Worm (Caenorhabditis elegans) whole organism, L2 larva: ENCODE results near the gene ZK892.5.
"Not testable (repeated sequence)": the region's sequence is repeated elsewhere in the genome, so short reads cannot be mapped to it uniquely, and the experiment has no call there.

Experiments
- C34F6.9 ChIP-seq: fragments of 150-350 bp; optimal IDR thresholded peaks from 2 replicates; lab custom pipeline; 2014; ENCODE audit warnings: missing biosample characterization, missing genetic modification characterization
- F13H6.1 ChIP-seq: sonication (generic microtip); optimal IDR thresholded peaks from 2 replicates; lab custom pipeline; 2016; ENCODE audit warnings: missing genetic modification characterization, missing compliant biosample characterization
- Y55F3AM.14 ChIP-seq: fragments of 200-800 bp; sonication (Bioruptor generic); optimal IDR thresholded peaks from 2 replicates; lab custom pipeline; 2018; ENCODE audit warnings: mild to moderate bottlenecking, missing genetic modification characterization, missing compliant biosample characterization
- ZK546.5 ChIP-seq: sonication (generic microtip); optimal IDR thresholded peaks from 2 replicates; lab custom pipeline; 2017; ENCODE audit warnings: missing biosample characterization, missing genetic modification characterization
- alr-1 ChIP-seq: fragments of 150-350 bp; optimal IDR thresholded peaks from 2 replicates; lab custom pipeline; 2014; ENCODE audit warnings: missing biosample characterization, missing genetic modification characterization
- aly-2 ChIP-seq: fragments of 150-350 bp; optimal IDR thresholded peaks from 2 replicates; lab custom pipeline; 2014; ENCODE audit warnings: missing biosample characterization, missing genetic modification characterization
- ama-1 ChIP-seq: fragments of 150-350 bp; optimal IDR thresholded peaks from 2 replicates; lab custom pipeline; 2018; ENCODE audit warnings: inconsistent platforms
- ceh-82 ChIP-seq: fragments of 150-350 bp; optimal IDR thresholded peaks from 2 replicates; lab custom pipeline; 2014; ENCODE audit warnings: missing biosample characterization, missing genetic modification characterization
- crh-2 ChIP-seq: sonication (generic microtip); optimal IDR thresholded peaks from 2 replicates; lab custom pipeline; 2017; ENCODE audit warnings: missing biosample characterization, missing genetic modification characterization
- dmd-4 ChIP-seq: sonication (generic microtip); optimal IDR thresholded peaks from 2 replicates; lab custom pipeline; 2017; ENCODE audit warnings: missing biosample characterization, missing genetic modification characterization
- egl-27 ChIP-seq: sonication (generic microtip); optimal IDR thresholded peaks from 3 replicates; lab custom pipeline; 2017; ENCODE audit warnings: missing biosample characterization, missing genetic modification reagents, missing genetic modification characterization
- fos-1 ChIP-seq: fragments of 150-350 bp; optimal IDR thresholded peaks from 2 replicates; lab custom pipeline; 2014; ENCODE audit warnings: missing biosample characterization, missing genetic modification characterization
- gmeb-1 ChIP-seq: fragments of 150-350 bp; optimal IDR thresholded peaks from 2 replicates; lab custom pipeline; 2014; ENCODE audit warnings: missing biosample characterization, missing genetic modification characterization
- lin-11 ChIP-seq: fragments of 150-350 bp; sonication (generic microtip); optimal IDR thresholded peaks from 2 replicates; lab custom pipeline; 2014; ENCODE audit warnings: missing biosample characterization, missing genetic modification characterization, inconsistent platforms, mixed read lengths
- lin-13 ChIP-seq: fragments of 150-350 bp; optimal IDR thresholded peaks from 2 replicates; lab custom pipeline; 2014; ENCODE audit warnings: missing biosample characterization, missing genetic modification reagents, missing genetic modification characterization
- lin-39 ChIP-seq: fragments of 150-350 bp; optimal IDR thresholded peaks from 2 replicates; lab custom pipeline; 2014; ENCODE audit warnings: missing biosample characterization, missing genetic modification reagents, missing genetic modification characterization
- lsy-2 ChIP-seq, 2 experiments: fragments of 150-350 bp in 1 of 2; sonication (generic microtip) in 1 of 2; optimal IDR thresholded peaks; 2 replicates each; lab custom pipeline; 2014 to 2017; ENCODE audit warnings: missing biosample characterization in 2 of 2, missing genetic modification characterization in 2 of 2
- mab-5 ChIP-seq: fragments of 150-350 bp; optimal IDR thresholded peaks from 2 replicates; lab custom pipeline; 2014; ENCODE audit warnings: missing biosample characterization, missing genetic modification characterization
- mdl-1 ChIP-seq, 2 experiments: fragments of 150-350 bp in 1 of 2; sonication (generic microtip) in 1 of 2; optimal IDR thresholded peaks; 2 replicates each; lab custom pipeline; 2017; ENCODE audit warnings: missing biosample characterization in 2 of 2, missing genetic modification characterization in 2 of 2
- nhr-10 ChIP-seq: sonication (generic microtip); optimal IDR thresholded peaks from 2 replicates; lab custom pipeline; 2017; ENCODE audit warnings: missing biosample characterization, missing genetic modification characterization
- nhr-11 ChIP-seq: fragments of 150-350 bp; optimal IDR thresholded peaks from 2 replicates; lab custom pipeline; 2014; ENCODE audit warnings: missing biosample characterization, missing genetic modification characterization
- nhr-129 ChIP-seq: fragments of 150-350 bp; optimal IDR thresholded peaks from 2 replicates; lab custom pipeline; 2014; ENCODE audit warnings: missing biosample characterization, missing genetic modification characterization
- nhr-21 ChIP-seq: fragments of 150-350 bp; optimal IDR thresholded peaks from 2 replicates; lab custom pipeline; 2014; ENCODE audit warnings: missing biosample characterization, missing genetic modification characterization
- nhr-25 ChIP-seq: fragments of 150-350 bp; sonication (generic microtip); optimal IDR thresholded peaks from 3 replicates; lab custom pipeline; 2014; ENCODE audit warnings: missing biosample characterization, missing genetic modification characterization
- nhr-6 ChIP-seq: fragments of 150-350 bp; optimal IDR thresholded peaks from 2 replicates; lab custom pipeline; 2014; ENCODE audit warnings: missing biosample characterization, missing genetic modification characterization
- nhr-77 ChIP-seq: fragments of 150-350 bp; optimal IDR thresholded peaks from 2 replicates; lab custom pipeline; 2014; ENCODE audit warnings: missing biosample characterization, missing genetic modification characterization
- sem-4 ChIP-seq: fragments of 150-350 bp; optimal IDR thresholded peaks from 2 replicates; lab custom pipeline; 2014; ENCODE audit warnings: missing biosample characterization, missing genetic modification reagents, missing genetic modification characterization
- skn-1 ChIP-seq: sonication (generic microtip); optimal IDR thresholded peaks from 2 replicates; lab custom pipeline; 2017; ENCODE audit warnings: missing biosample characterization, missing genetic modification characterization
- sma-3 ChIP-seq: sonication (generic microtip); optimal IDR thresholded peaks from 2 replicates; lab custom pipeline; 2016; ENCODE audit warnings: missing genetic modification reagents, missing genetic modification characterization, missing compliant biosample characterization
- sma-9 ChIP-seq, 2 experiments: fragments of 150-350 bp in 1 of 2; sonication (generic microtip) in 1 of 2; optimal IDR thresholded peaks; 2 replicates each; lab custom pipeline; 2014 to 2016; ENCODE audit warnings: missing genetic modification characterization in 2 of 2, mild to moderate bottlenecking in 1 of 2, missing biosample characterization in 1 of 2, missing compliant biosample characterization in 1 of 2, missing genetic modification reagents in 1 of 2, moderate library complexity in 1 of 2
- snpc-4 ChIP-seq: fragments of 150-350 bp; optimal IDR thresholded peaks from 2 replicates; lab custom pipeline; 2014; ENCODE audit warnings: missing biosample characterization, missing genetic modification characterization
- unc-39 ChIP-seq: fragments of 150-350 bp; optimal IDR thresholded peaks from 2 replicates; lab custom pipeline; 2014; ENCODE audit warnings: missing biosample characterization, missing genetic modification characterization
- unc-55 ChIP-seq: fragments of 150-350 bp; sonication (generic microtip); optimal IDR thresholded peaks from 3 replicates; lab custom pipeline; 2014; ENCODE audit warnings: missing biosample characterization, missing genetic modification reagents, missing genetic modification characterization
- zag-1 ChIP-seq: fragments of 150-350 bp; optimal IDR thresholded peaks from 2 replicates; lab custom pipeline; 2014; ENCODE audit warnings: missing biosample characterization, missing genetic modification characterization
- ztf-1 ChIP-seq: fragments of 200-800 bp; sonication (Bioruptor generic); conservative IDR thresholded peaks from 2 replicates; pipeline ENCODE4 v1.3.6; 2022; ENCODE audit warnings: missing genetic modification characterization, missing compliant biosample characterization
- ztf-4 ChIP-seq: fragments of 150-350 bp; optimal IDR thresholded peaks from 2 replicates; lab custom pipeline; 2014; ENCODE audit warnings: missing biosample characterization, missing genetic modification characterization

Gene ZK892.5

DNA sequence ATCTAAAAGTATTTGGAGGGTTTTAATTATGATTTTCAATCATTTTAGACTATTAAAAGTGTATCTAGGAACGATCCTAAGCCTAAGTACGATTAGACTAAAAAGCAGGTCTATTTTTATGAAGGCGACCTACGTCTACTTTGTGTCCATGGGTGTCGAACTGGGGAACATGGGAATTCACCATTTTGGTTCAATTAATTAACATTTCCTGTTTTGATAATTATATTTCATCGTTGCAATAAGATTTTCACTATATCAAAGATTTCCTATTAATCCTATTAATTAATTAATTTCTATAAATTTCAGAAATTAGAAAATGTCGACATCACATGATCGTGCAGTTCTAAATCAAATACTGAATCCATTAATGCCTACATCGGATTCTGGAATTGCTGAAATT lies 21.9 kb downstream of the ZK892.5 start, which contains the start of gene ttc-36:
Gene ttc-36 (plus strand): TSS at position 301 of the 400 bp plus-strand sequence.
- TF ChIP-seq mdl-1 (tag; optimal IDR thresholded peaks at IDR 0.05; lab: Kevin White, UChicago): no peak
- no peak for TF ChIP-seq nhr-10 (tag; lab: Kevin White, UChicago)
- TF ChIP-seq lin-39 (tag; lab: Kevin White, UChicago): no peak
- no peak for TF ChIP-seq aly-2 (tag; lab: Kevin White, UChicago)
- no peak for TF ChIP-seq sma-9 (GFP tag; optimal IDR thresholded peaks at IDR 0.05; lab: Kevin White, UChicago)
- no peak for TF ChIP-seq sma-9 (tag; optimal IDR thresholded peaks at IDR 0.05; lab: Kevin White, UChicago)
- TF ChIP-seq crh-2 (tag; lab: Kevin White, UChicago): no peak
- no peak for TF ChIP-seq ceh-82 (tag; lab: Kevin White, UChicago)
- TF ChIP-seq ZK546.5: no peak
- TF ChIP-seq unc-39 (tag; lab: Kevin White, UChicago): no peak
- no peak for TF ChIP-seq skn-1 (tag; lab: Kevin White, UChicago)
- TF ChIP-seq unc-55: no peak
- TF ChIP-seq nhr-11: no peak
- TF ChIP-seq ztf-1 (GFP tag; lab: Robert Waterston, UW): no peak
- no peak for TF ChIP-seq fos-1
- no peak for TF ChIP-seq C34F6.9 (tag; lab: Kevin White, UChicago)
- no peak for TF ChIP-seq snpc-4
- TF ChIP-seq lin-11 (tag; lab: Kevin White, UChicago): no peak
- no peak for TF ChIP-seq dmd-4
- no peak for TF ChIP-seq ama-1 (lab: Kevin White, UChicago)

DNA sequence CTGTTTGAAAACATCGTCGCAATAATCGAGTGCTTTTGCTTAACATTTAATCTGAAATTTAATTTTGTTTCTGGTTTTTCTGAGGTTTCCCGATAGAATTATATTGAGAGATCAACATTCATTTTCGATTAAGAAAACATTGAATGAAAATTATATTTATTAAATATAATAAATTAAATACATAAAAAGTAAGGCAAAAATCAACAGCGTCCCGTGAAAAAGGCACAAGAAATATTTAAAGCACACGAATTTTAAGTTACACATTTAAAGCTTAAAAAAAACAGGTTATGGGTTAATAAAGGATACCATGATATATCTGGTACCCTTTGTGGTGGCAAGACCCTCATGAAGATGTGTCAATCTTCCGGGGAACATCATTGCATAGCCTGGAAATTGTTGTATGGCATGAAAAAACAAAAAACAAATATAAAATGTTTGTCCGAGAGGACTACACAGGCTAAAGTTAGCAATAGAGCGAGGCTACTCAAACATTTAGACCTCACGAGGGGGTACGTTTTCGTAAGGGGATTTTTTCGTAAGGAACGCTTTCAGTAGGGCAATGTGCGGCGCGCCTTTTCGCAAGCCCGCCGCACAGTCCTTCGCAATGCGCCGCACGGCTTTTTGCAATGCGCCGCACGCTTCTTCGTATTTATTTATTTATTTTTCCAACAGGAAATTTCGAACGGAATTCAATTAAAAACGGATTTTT lies 25.3 kb downstream of the ZK892.5 start, which contains the start of gene mtcu-2:
Gene mtcu-2 (minus strand): TSS at position 51 of the 709 bp plus-strand sequence.
- TF ChIP-seq lin-13 (GFP tag; lab: Kevin White, UChicago) (peak; percentile 75), mab-5 (tag; lab: Kevin White, UChicago) (peak; percentile 48), sem-4 (tag; lab: Kevin White, UChicago) (peak; percentile 9), lsy-2 (tag; optimal IDR thresholded peaks at IDR 0.05; lab: Kevin White, UChicago) (peak; percentile 63 to 85), sma-3 (GFP tag; lab: Kevin White, UChicago) (peak; percentile 91), nhr-21 (peak; percentile 71), C34F6.9 (tag; lab: Kevin White, UChicago) (peak; percentile 74), F13H6.1 (tag; lab: Kevin White, UChicago) (peak; percentile 90), sma-9 (GFP tag; optimal IDR thresholded peaks at IDR 0.05; lab: Kevin White, UChicago) (peak; percentile 89), unc-55 (peak; percentile 85), gmeb-1 (tag; lab: Kevin White, UChicago) (peak; percentile 75), fos-1 (peak; percentile 42), egl-27 (tag; lab: Kevin White, UChicago) (peak; percentile 79), nhr-25 (tag; lab: Kevin White, UChicago) (peak; percentile 85), nhr-129 (peak; percentile 80), crh-2 (tag; lab: Kevin White, UChicago) (peak; percentile 64), ztf-4 (tag; lab: Kevin White, UChicago) (peak; percentile 46), nhr-6 (tag; lab: Kevin White, UChicago) (peak; percentile 78), mdl-1 (tag; optimal IDR thresholded peaks at IDR 0.05; lab: Kevin White, UChicago) (peak in 1 of 2 experiments; percentile 25), zag-1 (tag; lab: Kevin White, UChicago) (peak; percentile 43)
- TF ChIP-seq sma-9 (tag; optimal IDR thresholded peaks at IDR 0.05; lab: Kevin White, UChicago): not testable (repeated sequence)

DNA sequence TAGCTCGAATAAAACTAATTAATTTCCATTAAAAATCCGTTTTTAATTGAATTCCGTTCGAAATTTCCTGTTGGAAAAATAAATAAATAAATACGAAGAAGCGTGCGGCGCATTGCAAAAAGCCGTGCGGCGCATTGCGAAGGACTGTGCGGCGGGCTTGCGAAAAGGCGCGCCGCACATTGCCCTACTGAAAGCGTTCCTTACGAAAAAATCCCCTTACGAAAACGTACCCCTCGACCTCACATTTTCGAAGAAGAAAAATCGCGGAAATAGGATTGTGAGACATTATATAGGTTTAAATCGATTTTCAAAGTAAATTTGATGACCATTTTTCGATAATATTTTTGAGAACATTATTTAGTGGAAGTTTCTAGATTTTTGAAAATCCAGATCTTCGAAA lies 26.8 kb downstream of the ZK892.5 start:
- TF ChIP-seq lsy-2 (tag; optimal IDR thresholded peaks at IDR 0.05; lab: Kevin White, UChicago): peak in 1 of 2 experiments; percentile 27

DNA sequence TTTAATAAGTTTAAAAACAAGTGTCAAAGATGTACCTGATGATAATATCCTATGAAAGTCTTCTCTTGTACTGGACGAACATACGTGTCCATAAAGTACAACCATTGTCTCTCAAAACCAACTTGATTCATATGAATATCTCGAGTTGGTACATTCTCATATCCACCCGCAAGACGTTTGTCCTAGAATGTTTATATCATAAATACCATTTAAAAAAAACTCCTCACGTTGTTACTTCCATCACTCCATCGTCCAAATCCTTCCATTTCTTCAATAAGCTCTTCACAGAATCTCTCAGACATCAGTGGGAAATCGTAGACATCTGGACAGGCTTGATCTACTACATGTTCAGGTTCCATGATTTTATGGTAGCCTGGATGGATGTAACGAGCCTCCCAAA lies 27.4 kb downstream of the ZK892.5 start:
- TF ChIP-seq aly-2 (tag; lab: Kevin White, UChicago): no peak
- no peak for TF ChIP-seq F13H6.1 (tag; lab: Kevin White, UChicago)
- TF ChIP-seq nhr-77 (tag; lab: Kevin White, UChicago): no peak
- no peak for TF ChIP-seq gmeb-1 (tag; lab: Kevin White, UChicago)
- no peak for TF ChIP-seq alr-1 (tag; lab: Kevin White, UChicago)
- TF ChIP-seq nhr-25 (tag; lab: Kevin White, UChicago): no peak
- TF ChIP-seq ztf-1 (GFP tag; lab: Robert Waterston, UW): no peak
- TF ChIP-seq unc-39 (tag; lab: Kevin White, UChicago): no peak
- TF ChIP-seq Y55F3AM.14 (GFP tag; lab: Kevin White, UChicago): no peak
- TF ChIP-seq nhr-129: no peak
- TF ChIP-seq ama-1 (lab: Kevin White, UChicago): no peak
